Worm (Caenorhabditis elegans) whole organism, mixed stage, embryonic: ENCODE results near the gene F16B4.6.

ENCODE experiments used
- blmp-1 ChIP-seq: fragments of 150-350 bp; optimal IDR thresholded peaks from 2 replicates; lab custom pipeline; 2014; ENCODE audit warnings: missing biosample characterization, missing genetic modification characterization
- ceh-83 ChIP-seq: fragments of 200-800 bp; sonication (Bioruptor generic); optimal IDR thresholded peaks from 2 replicates; lab custom pipeline; 2018; ENCODE audit warnings: mild to moderate bottlenecking, missing genetic modification characterization, missing compliant biosample characterization
- drap-1 ChIP-seq: fragments of 200-800 bp; sonication (Bioruptor generic); optimal IDR thresholded peaks from 3 replicates; lab custom pipeline; 2018; ENCODE audit warnings: mild to moderate bottlenecking, missing genetic modification characterization, missing compliant biosample characterization
- elt-1 ChIP-seq: sonication (generic microtip); optimal IDR thresholded peaks from 2 replicates; lab custom pipeline; 2017; ENCODE audit warnings: missing genetic modification characterization, mild to moderate bottlenecking, missing compliant biosample characterization, antibody characterized with exemption, moderate library complexity, borderline replicate concordance; ENCODE audit not compliant: insufficient read depth
- mab-5 ChIP-seq: fragments of 150-350 bp; optimal IDR thresholded peaks from 2 replicates; lab custom pipeline; 2014; ENCODE audit warnings: missing biosample characterization, missing genetic modification characterization
- mls-2 ChIP-seq: sonication (generic microtip); optimal IDR thresholded peaks from 2 replicates; lab custom pipeline; 2016; ENCODE audit warnings: mild to moderate bottlenecking, missing genetic modification characterization, moderate library complexity, missing compliant biosample characterization
- nhr-237 ChIP-seq: fragments of 150-350 bp; optimal IDR thresholded peaks from 2 replicates; lab custom pipeline; 2014; ENCODE audit warnings: missing biosample characterization, missing genetic modification characterization
- nhr-76 ChIP-seq: sonication (generic microtip); optimal IDR thresholded peaks from 2 replicates; lab custom pipeline; 2017; ENCODE audit warnings: missing biosample characterization, missing genetic modification characterization
- pha-4 ChIP-seq: fragments of 150-350 bp; optimal IDR thresholded peaks from 2 replicates; lab custom pipeline; 2018; ENCODE audit warnings: missing biosample characterization, missing genetic modification reagents, missing genetic modification characterization
- sem-2 ChIP-seq: fragments of 200-800 bp; sonication (Bioruptor generic); optimal IDR thresholded peaks from 2 replicates; lab custom pipeline; 2018; ENCODE audit warnings: mild to moderate bottlenecking, missing genetic modification characterization, missing compliant biosample characterization
- unc-120 ChIP-seq: sonication (generic microtip); optimal IDR thresholded peaks from 2 replicates; lab custom pipeline; 2017; ENCODE audit warnings: missing genetic modification characterization, missing compliant biosample characterization; ENCODE audit not compliant: poor library complexity, severe bottlenecking
- unc-39 ChIP-seq: fragments of 150-350 bp; optimal IDR thresholded peaks from 2 replicates; lab custom pipeline; 2014; ENCODE audit warnings: missing biosample characterization, missing genetic modification characterization
- unc-62 ChIP-seq: fragments of 150-350 bp; optimal IDR thresholded peaks from 2 replicates; lab custom pipeline; 2014; ENCODE audit warnings: missing biosample characterization, missing genetic modification reagents, missing genetic modification characterization
- ztf-11 ChIP-seq: fragments of 150-350 bp; optimal IDR thresholded peaks from 2 replicates; lab custom pipeline; 2014; ENCODE audit warnings: missing biosample characterization, missing genetic modification characterization

ce11 chrV:1631148-1631547, 44.1 kb downstream of the F16B4.6 start, which contains the start of gene Y46H3D.8:
- no peak for TF ChIP-seq sem-2
- TF ChIP-seq ztf-11 (tag; lab: Kevin White, UChicago) = no peak
- TF ChIP-seq nhr-76 = no peak
- no peak for TF ChIP-seq unc-120 (tag; lab: Kevin White, UChicago)
- no peak for TF ChIP-seq unc-62
- no peak for TF ChIP-seq pha-4 (tag; lab: Kevin White, UChicago)
- TF ChIP-seq nhr-237 (tag; lab: Kevin White, UChicago) = no peak
- TF ChIP-seq mab-5 = no peak
- TF ChIP-seq blmp-1 = no peak
- no peak for TF ChIP-seq mls-2 (tag; lab: Kevin White, UChicago)
- no peak for TF ChIP-seq unc-39 (tag; lab: Kevin White, UChicago)
- TF ChIP-seq ceh-83 (GFP tag; lab: Kevin White, UChicago) = no peak
- TF ChIP-seq drap-1 = no peak
- no peak for TF ChIP-seq elt-1 (tag; lab: Kevin White, UChicago)
